Worm (Caenorhabditis elegans) whole organism, L2 larva: ENCODE data around the gene lin-5.

Experiments used
- C34F6.9 ChIP-seq: fragments of 150-350 bp; optimal IDR thresholded peaks from 2 replicates; lab custom pipeline; 2014; ENCODE audit warnings: missing biosample characterization, missing genetic modification characterization
- F13H6.1 ChIP-seq: sonication (generic microtip); optimal IDR thresholded peaks from 2 replicates; lab custom pipeline; 2016; ENCODE audit warnings: missing genetic modification characterization, missing compliant biosample characterization
- R02D3.7 ChIP-seq: fragments of 150-350 bp; optimal IDR thresholded peaks from 2 replicates; lab custom pipeline; 2014; ENCODE audit warnings: missing biosample characterization, missing genetic modification characterization
- Y55F3AM.14 ChIP-seq: fragments of 200-800 bp; sonication (Bioruptor generic); optimal IDR thresholded peaks from 2 replicates; lab custom pipeline; 2018; ENCODE audit warnings: mild to moderate bottlenecking, missing genetic modification characterization, missing compliant biosample characterization
- ZK546.5 ChIP-seq: sonication (generic microtip); optimal IDR thresholded peaks from 2 replicates; lab custom pipeline; 2017; ENCODE audit warnings: missing biosample characterization, missing genetic modification characterization
- alr-1 ChIP-seq: fragments of 150-350 bp; optimal IDR thresholded peaks from 2 replicates; lab custom pipeline; 2014; ENCODE audit warnings: missing biosample characterization, missing genetic modification characterization
- aly-2 ChIP-seq: fragments of 150-350 bp; optimal IDR thresholded peaks from 2 replicates; lab custom pipeline; 2014; ENCODE audit warnings: missing biosample characterization, missing genetic modification characterization
- ama-1 ChIP-seq: fragments of 150-350 bp; optimal IDR thresholded peaks from 2 replicates; lab custom pipeline; 2018; ENCODE audit warnings: inconsistent platforms
- ceh-16 ChIP-seq: fragments of 150-350 bp; optimal IDR thresholded peaks from 2 replicates; lab custom pipeline; 2014; ENCODE audit warnings: missing biosample characterization, missing genetic modification characterization
- ceh-82 ChIP-seq: fragments of 150-350 bp; optimal IDR thresholded peaks from 2 replicates; lab custom pipeline; 2014; ENCODE audit warnings: missing biosample characterization, missing genetic modification characterization
- crh-2 ChIP-seq: sonication (generic microtip); optimal IDR thresholded peaks from 2 replicates; lab custom pipeline; 2017; ENCODE audit warnings: missing biosample characterization, missing genetic modification characterization
- dmd-4 ChIP-seq: sonication (generic microtip); optimal IDR thresholded peaks from 2 replicates; lab custom pipeline; 2017; ENCODE audit warnings: missing biosample characterization, missing genetic modification characterization
- egl-27 ChIP-seq: sonication (generic microtip); optimal IDR thresholded peaks from 3 replicates; lab custom pipeline; 2017; ENCODE audit warnings: missing biosample characterization, missing genetic modification reagents, missing genetic modification characterization
- elt-3 ChIP-seq: sonication (generic microtip); optimal IDR thresholded peaks from 2 replicates; lab custom pipeline; 2017; ENCODE audit warnings: missing biosample characterization, missing genetic modification characterization
- fos-1 ChIP-seq: fragments of 150-350 bp; optimal IDR thresholded peaks from 2 replicates; lab custom pipeline; 2014; ENCODE audit warnings: missing biosample characterization, missing genetic modification characterization
- lin-11 ChIP-seq: fragments of 150-350 bp; sonication (generic microtip); optimal IDR thresholded peaks from 2 replicates; lab custom pipeline; 2014; ENCODE audit warnings: missing biosample characterization, missing genetic modification characterization, inconsistent platforms, mixed read lengths
- lin-13 ChIP-seq: fragments of 150-350 bp; optimal IDR thresholded peaks from 2 replicates; lab custom pipeline; 2014; ENCODE audit warnings: missing biosample characterization, missing genetic modification reagents, missing genetic modification characterization
- lin-39 ChIP-seq: fragments of 150-350 bp; optimal IDR thresholded peaks from 2 replicates; lab custom pipeline; 2014; ENCODE audit warnings: missing biosample characterization, missing genetic modification reagents, missing genetic modification characterization
- lsy-2 ChIP-seq, 2 experiments: fragments of 150-350 bp in 1 of 2; sonication (generic microtip) in 1 of 2; optimal IDR thresholded peaks; 2 replicates each; lab custom pipeline; 2014 to 2017; ENCODE audit warnings: missing biosample characterization in 2 of 2, missing genetic modification characterization in 2 of 2
- mab-5 ChIP-seq: fragments of 150-350 bp; optimal IDR thresholded peaks from 2 replicates; lab custom pipeline; 2014; ENCODE audit warnings: missing biosample characterization, missing genetic modification characterization
- mdl-1 ChIP-seq, 2 experiments: fragments of 150-350 bp in 1 of 2; sonication (generic microtip) in 1 of 2; optimal IDR thresholded peaks; 2 replicates each; lab custom pipeline; 2017; ENCODE audit warnings: missing biosample characterization in 2 of 2, missing genetic modification characterization in 2 of 2
- nhr-10 ChIP-seq: sonication (generic microtip); optimal IDR thresholded peaks from 2 replicates; lab custom pipeline; 2017; ENCODE audit warnings: missing biosample characterization, missing genetic modification characterization
- nhr-11 ChIP-seq: fragments of 150-350 bp; optimal IDR thresholded peaks from 2 replicates; lab custom pipeline; 2014; ENCODE audit warnings: missing biosample characterization, missing genetic modification characterization
- nhr-12 ChIP-seq: fragments of 150-350 bp; optimal IDR thresholded peaks from 2 replicates; lab custom pipeline; 2014; ENCODE audit warnings: missing biosample characterization, missing genetic modification characterization
- nhr-129 ChIP-seq: fragments of 150-350 bp; optimal IDR thresholded peaks from 2 replicates; lab custom pipeline; 2014; ENCODE audit warnings: missing biosample characterization, missing genetic modification characterization
- nhr-21 ChIP-seq: fragments of 150-350 bp; optimal IDR thresholded peaks from 2 replicates; lab custom pipeline; 2014; ENCODE audit warnings: missing biosample characterization, missing genetic modification characterization
- nhr-23 ChIP-seq: fragments of 150-350 bp; optimal IDR thresholded peaks from 2 replicates; lab custom pipeline; 2014; ENCODE audit warnings: missing biosample characterization, missing genetic modification reagents, missing genetic modification characterization
- nhr-25 ChIP-seq: fragments of 150-350 bp; sonication (generic microtip); optimal IDR thresholded peaks from 3 replicates; lab custom pipeline; 2014; ENCODE audit warnings: missing biosample characterization, missing genetic modification characterization
- nhr-6 ChIP-seq: fragments of 150-350 bp; optimal IDR thresholded peaks from 2 replicates; lab custom pipeline; 2014; ENCODE audit warnings: missing biosample characterization, missing genetic modification characterization
- nhr-77 ChIP-seq: fragments of 150-350 bp; optimal IDR thresholded peaks from 2 replicates; lab custom pipeline; 2014; ENCODE audit warnings: missing biosample characterization, missing genetic modification characterization
- sem-4 ChIP-seq: fragments of 150-350 bp; optimal IDR thresholded peaks from 2 replicates; lab custom pipeline; 2014; ENCODE audit warnings: missing biosample characterization, missing genetic modification reagents, missing genetic modification characterization
- skn-1 ChIP-seq: sonication (generic microtip); optimal IDR thresholded peaks from 2 replicates; lab custom pipeline; 2017; ENCODE audit warnings: missing biosample characterization, missing genetic modification characterization
- sma-3 ChIP-seq: sonication (generic microtip); optimal IDR thresholded peaks from 2 replicates; lab custom pipeline; 2016; ENCODE audit warnings: missing genetic modification reagents, missing genetic modification characterization, missing compliant biosample characterization
- sma-9 ChIP-seq, 2 experiments: fragments of 150-350 bp in 1 of 2; sonication (generic microtip) in 1 of 2; optimal IDR thresholded peaks; 2 replicates each; lab custom pipeline; 2014 to 2016; ENCODE audit warnings: missing genetic modification characterization in 2 of 2, mild to moderate bottlenecking in 1 of 2, missing biosample characterization in 1 of 2, missing compliant biosample characterization in 1 of 2, missing genetic modification reagents in 1 of 2, moderate library complexity in 1 of 2
- snpc-4 ChIP-seq: fragments of 150-350 bp; optimal IDR thresholded peaks from 2 replicates; lab custom pipeline; 2014; ENCODE audit warnings: missing biosample characterization, missing genetic modification characterization
- unc-55 ChIP-seq: fragments of 150-350 bp; sonication (generic microtip); optimal IDR thresholded peaks from 3 replicates; lab custom pipeline; 2014; ENCODE audit warnings: missing biosample characterization, missing genetic modification reagents, missing genetic modification characterization
- zag-1 ChIP-seq: fragments of 150-350 bp; optimal IDR thresholded peaks from 2 replicates; lab custom pipeline; 2014; ENCODE audit warnings: missing biosample characterization, missing genetic modification characterization
- ztf-1 ChIP-seq: fragments of 200-800 bp; sonication (Bioruptor generic); conservative IDR thresholded peaks from 2 replicates; pipeline ENCODE4 v1.3.6; 2022; ENCODE audit warnings: missing genetic modification characterization, missing compliant biosample characterization
- ztf-11 ChIP-seq: sonication (generic microtip); optimal IDR thresholded peaks from 2 replicates; lab custom pipeline; 2017; ENCODE audit warnings: missing biosample characterization, missing genetic modification characterization
- ztf-4 ChIP-seq: fragments of 150-350 bp; optimal IDR thresholded peaks from 2 replicates; lab custom pipeline; 2014; ENCODE audit warnings: missing biosample characterization, missing genetic modification characterization

The lin-5 gene

DNA sequence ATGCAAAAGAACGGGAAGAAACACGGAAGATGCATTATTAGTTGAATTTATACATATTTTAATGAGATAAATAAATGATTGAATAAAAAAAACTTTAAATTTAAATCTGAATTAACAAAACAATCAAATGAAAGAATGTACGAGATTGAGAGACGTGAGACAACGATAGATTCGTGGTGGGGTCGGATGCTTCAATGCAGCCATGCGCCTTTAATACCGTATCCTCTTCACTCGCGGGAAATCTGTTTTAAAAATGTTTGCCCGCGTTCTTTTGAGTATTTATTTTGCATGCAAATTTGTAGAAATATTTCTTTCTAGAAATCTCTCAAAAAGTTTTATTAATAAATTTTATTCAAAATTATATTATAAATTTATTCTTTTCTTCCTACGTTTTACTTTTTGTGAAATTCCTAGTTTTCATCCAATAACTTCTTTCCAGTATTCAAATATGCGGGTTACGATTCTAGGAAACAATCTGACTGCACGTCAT lies 20.0 kb downstream of the lin-5 start, which contains the start of gene perm-1:
Gene perm-1 (plus strand): TSS at position 440 of the 490 bp plus-strand sequence.
- TF ChIP-seq ztf-11 (tag; lab: Kevin White, UChicago) (no peak), sem-4 (tag; lab: Kevin White, UChicago) (no peak), lsy-2 (tag; optimal IDR thresholded peaks at IDR 0.05; lab: Kevin White, UChicago) (peak in 1 of 2 experiments; percentile 53), nhr-11 (tag; lab: Kevin White, UChicago) (no peak)

DNA sequence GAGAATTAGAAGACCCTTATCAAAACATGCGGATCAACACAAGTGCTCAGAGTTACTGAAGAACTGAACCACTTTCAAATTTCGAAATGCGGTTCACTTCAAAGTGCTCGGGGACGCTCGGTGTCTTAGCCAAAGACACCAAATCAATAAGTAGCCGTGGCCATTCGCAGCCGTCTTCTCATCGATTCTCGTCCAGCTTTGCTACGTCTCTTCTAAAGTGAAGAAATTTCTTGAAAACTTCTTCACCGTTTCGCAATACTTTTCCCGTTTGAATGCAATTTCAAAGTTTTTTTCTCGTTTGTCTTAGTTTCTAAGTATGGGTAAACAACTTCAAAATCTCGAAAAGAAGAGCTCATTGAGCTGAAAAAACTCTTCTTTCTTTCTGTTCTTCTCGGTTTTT lies 24.5 kb downstream of the lin-5 start:
- TF ChIP-seq aly-2 (tag; lab: Kevin White, UChicago) (no peak), sma-9 (GFP tag; optimal IDR thresholded peaks at IDR 0.05; lab: Kevin White, UChicago) (no peak), sma-9 (tag; optimal IDR thresholded peaks at IDR 0.05; lab: Kevin White, UChicago) (no peak), unc-55 (peak; percentile 95), nhr-129 (tag; lab: Kevin White, UChicago) (peak; percentile 20), lsy-2 (tag; optimal IDR thresholded peaks at IDR 0.05; lab: Kevin White, UChicago) (peak in 1 of 2 experiments; percentile 38), ZK546.5 (no peak), nhr-12 (tag; lab: Kevin White, UChicago) (no peak), lin-11 (peak; percentile 23), elt-3 (tag; lab: Kevin White, UChicago) (no peak), C34F6.9 (tag; lab: Kevin White, UChicago) (peak; percentile 65), nhr-6 (no peak), alr-1 (tag; lab: Kevin White, UChicago) (no peak)
- TF ChIP-seq, all 48 proteins: peak for 5

DNA sequence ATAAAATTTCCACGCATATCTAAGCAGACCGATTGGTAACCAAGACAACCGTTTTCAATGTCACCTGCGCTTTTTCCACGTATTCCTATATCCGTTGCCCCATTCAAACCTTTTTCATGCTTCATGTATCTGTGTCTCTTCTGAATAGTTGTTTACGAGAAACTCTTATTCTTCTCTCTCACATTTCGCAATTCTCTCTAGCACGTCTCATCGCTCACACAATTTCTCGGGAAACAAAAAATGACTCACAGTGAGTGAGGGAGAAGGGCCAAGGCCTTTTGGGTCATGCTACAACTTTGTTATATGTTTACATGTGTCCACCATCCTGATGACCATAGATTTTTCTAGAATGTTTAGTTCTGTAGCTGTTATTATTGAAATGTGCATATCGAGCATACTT lies 26.9 kb downstream of the lin-5 start:
- TF ChIP-seq nhr-129 (tag; lab: Kevin White, UChicago) (peak; percentile 92), zag-1 (tag; lab: Kevin White, UChicago) (peak; percentile 83), lin-13 (GFP tag; lab: Kevin White, UChicago) (peak; percentile 17), R02D3.7 (tag; lab: Kevin White, UChicago) (no peak), skn-1 (peak; percentile 28), nhr-21 (tag; lab: Kevin White, UChicago) (peak; percentile 6), sem-4 (tag; lab: Kevin White, UChicago) (no peak), unc-55 (peak; percentile 44), mdl-1 (tag; optimal IDR thresholded peaks at IDR 0.05; lab: Kevin White, UChicago) (no peak), fos-1 (tag; lab: Kevin White, UChicago) (peak; percentile 58), ztf-4 (tag; lab: Kevin White, UChicago) (peak; percentile 75), C34F6.9 (tag; lab: Kevin White, UChicago) (peak; percentile 88), crh-2 (tag; lab: Kevin White, UChicago) (peak; percentile 85), nhr-25 (tag; lab: Kevin White, UChicago) (peak; percentile 6), sma-9 (GFP tag; optimal IDR thresholded peaks at IDR 0.05; lab: Kevin White, UChicago) (peak; percentile 40), sma-9 (tag; optimal IDR thresholded peaks at IDR 0.05; lab: Kevin White, UChicago) (no peak), lin-11 (peak; percentile 21), ama-1 (peak; percentile 41), lsy-2 (tag; optimal IDR thresholded peaks at IDR 0.05; lab: Kevin White, UChicago) (peak in 1 of 2 experiments; percentile 77), lin-39 (tag; lab: Kevin White, UChicago) (no peak)

DNA sequence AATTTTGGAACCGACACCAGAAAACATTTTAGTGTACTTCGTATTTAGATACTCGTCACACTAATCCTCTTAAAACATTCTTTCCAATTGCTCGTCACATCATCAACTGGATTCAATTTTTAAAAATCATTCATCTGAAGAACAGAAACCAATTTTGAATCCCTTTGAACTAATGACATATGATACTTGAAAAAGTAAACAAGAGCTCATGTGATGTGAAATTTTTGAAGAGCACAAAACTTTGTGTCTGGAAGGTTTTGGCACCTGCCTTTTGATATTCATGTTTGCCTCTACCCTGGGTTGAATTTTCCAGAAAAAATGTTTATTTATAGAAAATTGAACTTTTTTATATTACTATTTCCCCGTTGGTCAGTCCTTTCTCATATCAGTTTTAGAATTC lies 28.4 kb downstream of the lin-5 start:
- TF ChIP-seq ZK546.5 = no peak
- TF ChIP-seq nhr-21 (tag; lab: Kevin White, UChicago) = no peak
- no peak for TF ChIP-seq sma-3 (GFP tag; lab: Kevin White, UChicago)
- TF ChIP-seq nhr-129 (tag; lab: Kevin White, UChicago) = peak; percentile 57
- TF ChIP-seq nhr-12 (tag; lab: Kevin White, UChicago) = no peak
- TF ChIP-seq dmd-4 (tag; lab: Kevin White, UChicago) = no peak
- TF ChIP-seq mab-5 (tag; lab: Kevin White, UChicago) = no peak
- TF ChIP-seq nhr-10 (tag; lab: Kevin White, UChicago) = no peak
- TF ChIP-seq sem-4 (tag; lab: Kevin White, UChicago) = no peak
- TF ChIP-seq Y55F3AM.14 (GFP tag; lab: Kevin White, UChicago) = no peak
- peak; percentile 40 for TF ChIP-seq F13H6.1 (tag; lab: Kevin White, UChicago)
- TF ChIP-seq crh-2 (tag; lab: Kevin White, UChicago) = peak; percentile 16
- TF ChIP-seq nhr-6 = no peak
- TF ChIP-seq ama-1 = no peak
- TF ChIP-seq ceh-82 (tag; lab: Kevin White, UChicago) = no peak
- TF ChIP-seq fos-1 (tag; lab: Kevin White, UChicago) = no peak
- TF ChIP-seq elt-3 (tag; lab: Kevin White, UChicago) = no peak
- TF ChIP-seq nhr-25 (tag; lab: Kevin White, UChicago) = no peak
- TF ChIP-seq ceh-16 (tag; lab: Kevin White, UChicago) = no peak
- TF ChIP-seq ztf-4 (tag; lab: Kevin White, UChicago) = no peak
- peak; percentile 19 for TF ChIP-seq sma-9 (GFP tag; optimal IDR thresholded peaks at IDR 0.05; lab: Kevin White, UChicago)
- no peak for TF ChIP-seq sma-9 (tag; optimal IDR thresholded peaks at IDR 0.05; lab: Kevin White, UChicago)
- no peak for TF ChIP-seq nhr-11 (tag; lab: Kevin White, UChicago)
- peak; percentile 18 for TF ChIP-seq C34F6.9 (tag; lab: Kevin White, UChicago)
- no peak for TF ChIP-seq snpc-4 (tag; lab: Kevin White, UChicago)
- no peak for TF ChIP-seq nhr-77 (tag; lab: Kevin White, UChicago)
- TF ChIP-seq aly-2 (tag; lab: Kevin White, UChicago) = no peak
- no peak for TF ChIP-seq egl-27 (tag; lab: Kevin White, UChicago)
- TF ChIP-seq lin-39 (tag; lab: Kevin White, UChicago) = no peak
- no peak for TF ChIP-seq mdl-1 (tag; optimal IDR thresholded peaks at IDR 0.05; lab: Kevin White, UChicago)
- no peak for TF ChIP-seq lin-13 (GFP tag; lab: Kevin White, UChicago)
- peak in 1 of 2 experiments; percentile 42 for TF ChIP-seq lsy-2 (tag; optimal IDR thresholded peaks at IDR 0.05; lab: Kevin White, UChicago)
- peak; percentile 16 for TF ChIP-seq skn-1
- TF ChIP-seq nhr-23 (tag; lab: Kevin White, UChicago) = no peak
- TF ChIP-seq R02D3.7 (tag; lab: Kevin White, UChicago) = no peak
- TF ChIP-seq ztf-1 (GFP tag; lab: Robert Waterston, UW) = no peak
- no peak for TF ChIP-seq unc-55
- no peak for TF ChIP-seq alr-1 (tag; lab: Kevin White, UChicago)
